Fruit fly (Drosophila melanogaster): ENCODE results near the gene CG31142.

CG31142 gene

dm6 chr3R:23885660-23886059 is 43.4 kb upstream of the CG31142 start:
- TF ChIP-seq Smox (GFP tag; optimal IDR thresholded peaks at IDR 0.05) (no peak), CG6163 (GFP tag; IDR thresholded peaks at IDR 0.05) (no peak), Lpt (GFP tag; optimal IDR thresholded peaks at IDR 0.05) (no peak), fd85E (GFP tag; optimal IDR thresholded peaks at IDR 0.05) (no peak), CG3919 (GFP tag; optimal IDR thresholded peaks at IDR 0.05) (no peak), Sox15 (GFP tag; optimal IDR thresholded peaks at IDR 0.05) (no peak)

dm6 chr3R:23886270-23887095 is 42.6 kb upstream of the CG31142 start:
- peak; percentile 96 for TF ChIP-seq Ets96B (tag; optimal IDR thresholded peaks at IDR 0.05)
- peak; percentile 94 for TF ChIP-seq cyc (GFP tag; optimal IDR thresholded peaks at IDR 0.05)
- peak; percentile 90 for TF ChIP-seq eg (GFP tag; IDR thresholded peaks at IDR 0.05)
- peak; percentile 95 for TF ChIP-seq OdsH (GFP tag; optimal IDR thresholded peaks at IDR 0.05)
- TF ChIP-seq Met (GFP tag; optimal IDR thresholded peaks at IDR 0.05): peak; percentile 97
- peak; percentile 72 for TF ChIP-seq fd85E (GFP tag; optimal IDR thresholded peaks at IDR 0.05)
- peak; percentile 93 for TF ChIP-seq CG1621 (tag; optimal IDR thresholded peaks at IDR 0.05)
- TF ChIP-seq CG8119 (GFP tag; IDR thresholded peaks at IDR 0.05): peak; percentile 94
- TF ChIP-seq CG31627 (GFP tag; optimal IDR thresholded peaks at IDR 0.05): peak; percentile 97
- TF ChIP-seq CG11294 (GFP tag; IDR thresholded peaks at IDR 0.05): peak; percentile 70; the same call in 1 of the 2 replicates
- peak; percentile 99 for TF ChIP-seq svp (GFP tag)
- peak; percentile 93 for TF ChIP-seq net (GFP tag; optimal IDR thresholded peaks at IDR 0.05)
- TF ChIP-seq Hr38 (GFP tag; optimal IDR thresholded peaks at IDR 0.05): no peak
- peak; percentile 97 for TF ChIP-seq Sox102F (GFP tag; optimal IDR thresholded peaks at IDR 0.05)
- peak; percentile 95 for TF ChIP-seq CG34406 (GFP tag; optimal IDR thresholded peaks at IDR 0.05)
- peak; percentile 79 for TF ChIP-seq CG4318 (GFP tag; optimal IDR thresholded peaks at IDR 0.05)
- peak; percentile 98 for TF ChIP-seq esn (GFP tag; optimal IDR thresholded peaks at IDR 0.05)
- TF ChIP-seq Hr4 (GFP tag; optimal IDR thresholded peaks at IDR 0.05): peak; percentile 90
- peak; percentile 69 for TF ChIP-seq dac (GFP tag; optimal IDR thresholded peaks at IDR 0.05)
- peak; percentile 87 for TF ChIP-seq CG8319 (GFP tag; optimal IDR thresholded peaks at IDR 0.05)
- TF ChIP-seq Lpt (GFP tag; optimal IDR thresholded peaks at IDR 0.05): peak; percentile 86
- peak; percentile 97 for TF ChIP-seq CG3032 (tag; optimal IDR thresholded peaks at IDR 0.05)
- TF ChIP-seq spab (GFP tag; optimal IDR thresholded peaks at IDR 0.05): peak; percentile 95
- TF ChIP-seq Gug (GFP tag; IDR thresholded peaks at IDR 0.05): peak; percentile 83
- peak; percentile 83 for TF ChIP-seq CG6276 (GFP tag; optimal IDR thresholded peaks at IDR 0.05)
- peak; percentile 92 for TF ChIP-seq CG9139 (GFP tag; optimal IDR thresholded peaks at IDR 0.05)
- peak; percentile 92 for TF ChIP-seq fd59A (GFP tag; optimal IDR thresholded peaks at IDR 0.05)
- peak; percentile 90 for TF ChIP-seq CG7368 (GFP tag; optimal IDR thresholded peaks at IDR 0.05)
- TF ChIP-seq lz (GFP tag; optimal IDR thresholded peaks at IDR 0.05): peak; percentile 97
- peak; percentile 96 for TF ChIP-seq CG15336 (GFP tag; IDR thresholded peaks at IDR 0.05)
- TF ChIP-seq Hr39 (GFP tag; optimal IDR thresholded peaks at IDR 0.05): peak; percentile 96
- peak; percentile 92 for TF ChIP-seq CG6163 (GFP tag; IDR thresholded peaks at IDR 0.05)
- peak; percentile 95 for TF ChIP-seq CG8632 (GFP tag; optimal IDR thresholded peaks at IDR 0.05)
- TF ChIP-seq fkh (GFP tag; optimal IDR thresholded peaks at IDR 0.05): peak; percentile 24
- peak; percentile 99 for TF ChIP-seq Eip78C (GFP tag)
- peak; percentile 91 for TF ChIP-seq Sox15 (GFP tag; optimal IDR thresholded peaks at IDR 0.05)
- peak; percentile 94 for TF ChIP-seq Ets21C (GFP tag; optimal IDR thresholded peaks at IDR 0.05)
- peak; percentile 96 for TF ChIP-seq acj6 (GFP tag; optimal IDR thresholded peaks at IDR 0.05)
- TF ChIP-seq dsx (GFP tag; optimal IDR thresholded peaks at IDR 0.05; ENCODE audit: poor library complexity, severe bottlenecking): peak; percentile 94
- peak; percentile 94 for TF ChIP-seq CG10631 (GFP tag; optimal IDR thresholded peaks at IDR 0.05)
- TF ChIP-seq CG6792 (GFP tag; optimal IDR thresholded peaks at IDR 0.05): peak; percentile 95
- peak; percentile 79 to 91 for TF ChIP-seq salr (GFP tag; optimal IDR thresholded peaks at IDR 0.05)
- TF ChIP-seq CG16779 (tag; optimal IDR thresholded peaks at IDR 0.05): peak; percentile 88
- peak; percentile 97 for TF ChIP-seq Smox (GFP tag; optimal IDR thresholded peaks at IDR 0.05)
- peak; percentile 93 for TF ChIP-seq pdm3 (GFP tag; optimal IDR thresholded peaks at IDR 0.05)
- TF ChIP-seq CG6854 (GFP tag; optimal IDR thresholded peaks at IDR 0.05): peak; percentile 92
- peak; percentile 83 for TF ChIP-seq CG11902 (GFP tag; optimal IDR thresholded peaks at IDR 0.05)

Measured in whole organism, prepupa.